Worm (Caenorhabditis elegans) whole organism, L3 larva: Measurements from ENCODE around the gene mihp-2.
A peak's percentile ranks its signal among the peaks of the same experiment; 100 is the strongest.

Source experiments
- ZK546.5 ChIP-seq: sonication (generic microtip); optimal IDR thresholded peaks from 2 replicates; lab custom pipeline; 2017; ENCODE audit warnings: missing biosample characterization, missing genetic modification characterization
- ama-1 ChIP-seq: fragments of 150-350 bp; optimal IDR thresholded peaks from 2 replicates; lab custom pipeline; 2018
- ceh-28 ChIP-seq: fragments of 150-350 bp; optimal IDR thresholded peaks from 2 replicates; lab custom pipeline; 2014; ENCODE audit warnings: missing biosample characterization, missing genetic modification reagents, missing genetic modification characterization
- ceh-9 ChIP-seq: sonication (generic microtip); optimal IDR thresholded peaks from 2 replicates; lab custom pipeline; 2018; ENCODE audit warnings: missing biosample characterization, missing genetic modification characterization
- daf-12 ChIP-seq: fragments of 150-350 bp; optimal IDR thresholded peaks from 2 replicates; lab custom pipeline; 2014; ENCODE audit warnings: missing biosample characterization, missing genetic modification reagents, missing genetic modification characterization
- egl-27 ChIP-seq: sonication (generic microtip); optimal IDR thresholded peaks from 4 replicates; lab custom pipeline; 2017; ENCODE audit warnings: missing biosample characterization, missing genetic modification reagents, missing genetic modification characterization
- egl-5 ChIP-seq: fragments of 150-350 bp; optimal IDR thresholded peaks from 2 replicates; lab custom pipeline; 2017; ENCODE audit warnings: missing biosample characterization, missing genetic modification reagents, missing genetic modification characterization, inconsistent platforms
- elt-1 ChIP-seq: fragments of 150-350 bp; optimal IDR thresholded peaks from 2 replicates; lab custom pipeline; 2014; ENCODE audit warnings: missing biosample characterization, missing genetic modification characterization
- elt-2 ChIP-seq: sonication (generic microtip); optimal IDR thresholded peaks from 2 replicates; lab custom pipeline; 2016; ENCODE audit warnings: missing genetic modification reagents, mild to moderate bottlenecking, missing genetic modification characterization, missing compliant biosample characterization
- fkh-10 ChIP-seq: sonication (generic microtip); optimal IDR thresholded peaks from 2 replicates; lab custom pipeline; 2017; ENCODE audit warnings: missing biosample characterization, missing genetic modification reagents, missing genetic modification characterization
- fos-1 ChIP-seq: fragments of 150-350 bp; optimal IDR thresholded peaks from 2 replicates; lab custom pipeline; 2014; ENCODE audit warnings: missing biosample characterization, missing genetic modification characterization
- hmg-11 ChIP-seq: sonication (generic microtip); optimal IDR thresholded peaks from 2 replicates; lab custom pipeline; 2016; ENCODE audit warnings: missing genetic modification characterization, missing compliant biosample characterization
- jun-1 ChIP-seq: fragments of 150-350 bp; optimal IDR thresholded peaks from 2 replicates; lab custom pipeline; 2014; ENCODE audit warnings: missing biosample characterization, missing genetic modification reagents, missing genetic modification characterization
- lin-15B ChIP-seq: fragments of 150-350 bp; optimal IDR thresholded peaks from 2 replicates; lab custom pipeline; 2014; ENCODE audit warnings: missing biosample characterization, missing genetic modification characterization
- lsy-12 ChIP-seq: sonication (generic microtip); optimal IDR thresholded peaks from 2 replicates; lab custom pipeline; 2016; ENCODE audit warnings: mild to moderate bottlenecking, missing genetic modification characterization, missing compliant biosample characterization
- mdl-1 ChIP-seq: fragments of 150-350 bp; optimal IDR thresholded peaks from 2 replicates; lab custom pipeline; 2014; ENCODE audit warnings: missing biosample characterization, missing genetic modification characterization
- nfya-1 ChIP-seq: sonication (generic microtip); optimal IDR thresholded peaks from 2 replicates; lab custom pipeline; 2017; ENCODE audit warnings: missing genetic modification characterization, mild to moderate bottlenecking, missing compliant biosample characterization, antibody characterized with exemption, moderate library complexity; ENCODE audit not compliant: insufficient read depth
- nhr-11 ChIP-seq: fragments of 150-350 bp; optimal IDR thresholded peaks from 2 replicates; lab custom pipeline; 2014; ENCODE audit warnings: missing biosample characterization, missing genetic modification characterization
- nhr-12 ChIP-seq: fragments of 150-350 bp; optimal IDR thresholded peaks from 2 replicates; lab custom pipeline; 2014; ENCODE audit warnings: missing biosample characterization, missing genetic modification characterization
- nhr-23 ChIP-seq: fragments of 150-350 bp; optimal IDR thresholded peaks from 2 replicates; lab custom pipeline; 2014; ENCODE audit warnings: missing biosample characterization, missing genetic modification reagents, missing genetic modification characterization
- nhr-237 ChIP-seq: fragments of 150-350 bp; optimal IDR thresholded peaks from 2 replicates; lab custom pipeline; 2014; ENCODE audit warnings: missing biosample characterization, missing genetic modification characterization
- nhr-25 ChIP-seq: sonication (generic microtip); optimal IDR thresholded peaks from 2 replicates; lab custom pipeline; 2017; ENCODE audit warnings: missing biosample characterization, missing genetic modification characterization
- nhr-28 ChIP-seq: fragments of 150-350 bp; optimal IDR thresholded peaks from 2 replicates; lab custom pipeline; 2014; ENCODE audit warnings: missing biosample characterization, missing genetic modification characterization
- nhr-76 ChIP-seq: fragments of 150-350 bp; sonication (generic microtip); optimal IDR thresholded peaks from 5 replicates; lab custom pipeline; 2014; ENCODE audit warnings: missing biosample characterization, missing genetic modification characterization
- pha-4 ChIP-seq: fragments of 150-350 bp; optimal IDR thresholded peaks from 2 replicates; lab custom pipeline; 2014; ENCODE audit warnings: missing biosample characterization, missing genetic modification reagents, missing genetic modification characterization
- pqm-1 ChIP-seq: fragments of 150-350 bp; optimal IDR thresholded peaks from 2 replicates; lab custom pipeline; 2017; ENCODE audit warnings: missing biosample characterization, missing genetic modification characterization, inconsistent platforms
- sea-2 ChIP-seq: fragments of 150-350 bp; sonication (generic microtip); optimal IDR thresholded peaks from 4 replicates; lab custom pipeline; 2014; ENCODE audit warnings: missing biosample characterization, missing genetic modification reagents, missing genetic modification characterization
- skn-1 ChIP-seq: fragments of 150-350 bp; optimal IDR thresholded peaks from 2 replicates; lab custom pipeline; 2014; ENCODE audit warnings: missing biosample characterization, missing genetic modification characterization
- snpc-4 ChIP-seq: fragments of 150-350 bp; optimal IDR thresholded peaks from 2 replicates; lab custom pipeline; 2014; ENCODE audit warnings: missing biosample characterization, missing genetic modification characterization
- tbx-2 ChIP-seq: sonication (generic microtip); optimal IDR thresholded peaks from 2 replicates; lab custom pipeline; 2016; ENCODE audit warnings: mild to moderate bottlenecking, missing genetic modification characterization, missing compliant biosample characterization
- unc-39 ChIP-seq: sonication (generic microtip); optimal IDR thresholded peaks from 4 replicates; lab custom pipeline; 2017; ENCODE audit warnings: missing biosample characterization, missing genetic modification characterization
- unc-62 ChIP-seq: fragments of 150-350 bp; sonication (generic microtip); optimal IDR thresholded peaks from 4 replicates; lab custom pipeline; 2014; ENCODE audit warnings: missing biosample characterization, missing genetic modification reagents, missing genetic modification characterization
- zag-1 ChIP-seq: fragments of 150-350 bp; optimal IDR thresholded peaks from 2 replicates; lab custom pipeline; 2014; ENCODE audit warnings: missing biosample characterization, missing genetic modification characterization
- ztf-11 ChIP-seq: fragments of 150-350 bp; optimal IDR thresholded peaks from 2 replicates; lab custom pipeline; 2014; ENCODE audit warnings: missing biosample characterization, missing genetic modification characterization
- ztf-4 ChIP-seq: fragments of 150-350 bp; optimal IDR thresholded peaks from 2 replicates; lab custom pipeline; 2014; ENCODE audit warnings: missing biosample characterization, missing genetic modification characterization

The mihp-2 gene

ce11 chrV:18870955-18871354 lies 32.6 kb upstream of the mihp-2 start:
- no peak for TF ChIP-seq unc-62 (GFP tag; lab: Kevin White, UChicago)
- TF ChIP-seq elt-2 (tag; lab: Kevin White, UChicago), result peak; percentile 76
- no peak for TF ChIP-seq lin-15B (tag; lab: Kevin White, UChicago)
- TF ChIP-seq hmg-11 (tag; lab: Kevin White, UChicago), result no peak
- TF ChIP-seq fkh-10 (GFP tag; lab: Kevin White, UChicago), result no peak
- TF ChIP-seq pqm-1, result peak; percentile 2
- no peak for TF ChIP-seq tbx-2 (tag; lab: Kevin White, UChicago)

- TF ChIP-seq nhr-12 (no peak), egl-27 (no peak), ama-1 (lab: Kevin White, UChicago) (no peak), hmg-11 (tag; lab: Kevin White, UChicago) (no peak), skn-1 (tag; lab: Kevin White, UChicago) (no peak), elt-1 (tag; lab: Kevin White, UChicago) (no peak), fos-1 (tag; lab: Kevin White, UChicago) (no peak), zag-1 (tag; lab: Kevin White, UChicago) (no peak), ceh-9 (no peak), fkh-10 (GFP tag; lab: Kevin White, UChicago) (no peak), ZK546.5 (tag; lab: Kevin White, UChicago) (no peak), ceh-28 (tag; lab: Kevin White, UChicago) (no peak), nhr-25 (no peak), nhr-23 (no peak)
These were observed 29.7 kb upstream of the mihp-2 start, which contains the start of gene ceh-51 for ce11 chrV:18873833-18874232. Gene ceh-51 (plus strand): TSS chrV:18874133.

ce11 chrV:18894924-18895388 lies 8.6 kb upstream of the mihp-2 start, which contains the start of gene emb-4:
Gene emb-4 (minus strand): TSS chrV:18894974.
- peak; percentile 29 for TF ChIP-seq snpc-4
- no peak for TF ChIP-seq unc-39 (tag; lab: Kevin White, UChicago)
- no peak for TF ChIP-seq sea-2 (GFP tag; lab: Kevin White, UChicago)
- TF ChIP-seq pha-4 (tag; lab: Kevin White, UChicago), result peak; percentile 42
- TF ChIP-seq ceh-9, result no peak
- TF ChIP-seq jun-1 (tag; lab: Kevin White, UChicago), result peak; percentile 22
- TF ChIP-seq hmg-11 (tag; lab: Kevin White, UChicago), result peak; percentile 41
- peak; percentile 16 for TF ChIP-seq lsy-12 (tag; lab: Kevin White, UChicago)
- TF ChIP-seq zag-1 (tag; lab: Kevin White, UChicago), result no peak
- peak; percentile 24 for TF ChIP-seq nhr-23
- peak; percentile 50 for TF ChIP-seq nfya-1 (tag; lab: Kevin White, UChicago)
- TF ChIP-seq ztf-11, result no peak
- no peak for TF ChIP-seq ceh-28 (tag; lab: Kevin White, UChicago)
- peak; percentile 35 for TF ChIP-seq lin-15B (tag; lab: Kevin White, UChicago)
- TF ChIP-seq, all 47 proteins: peak for 8

- TF ChIP-seq jun-1 (tag; lab: Kevin White, UChicago), result no peak
- TF ChIP-seq ztf-4 (tag; lab: Kevin White, UChicago), result no peak
- TF ChIP-seq ama-1 (lab: Kevin White, UChicago), result no peak
These were observed 3.1 kb upstream of the mihp-2 start, which contains the start of gene nhr-243 for ce11 chrV:18900437-18900836. Gene nhr-243 (minus strand): TSS chrV:18900537.

ce11 chrV:18901530-18901929 lies 2.0 kb upstream of the mihp-2 start:
- TF ChIP-seq nhr-28 (no peak), pqm-1 (peak; percentile 42), nfya-1 (tag; lab: Kevin White, UChicago) (no peak), elt-1 (tag; lab: Kevin White, UChicago) (no peak), jun-1 (tag; lab: Kevin White, UChicago) (no peak), ceh-28 (tag; lab: Kevin White, UChicago) (peak; percentile 56), nhr-11 (tag; lab: Kevin White, UChicago) (no peak), nhr-237 (tag; lab: Kevin White, UChicago) (no peak), sea-2 (GFP tag; lab: Kevin White, UChicago) (no peak), hmg-11 (tag; lab: Kevin White, UChicago) (no peak), daf-12 (no peak), mdl-1 (tag; lab: Kevin White, UChicago) (no peak), egl-5 (no peak), pha-4 (tag; lab: Kevin White, UChicago) (peak; percentile 54), elt-2 (tag; lab: Kevin White, UChicago) (peak; percentile 51), nhr-76 (tag; lab: Kevin White, UChicago) (no peak), egl-27 (no peak)
